Worm (Caenorhabditis elegans) whole organism, L4 larva: ENCODE data around the gene tbb-6.

Experiments
- D1046.2 ChIP-seq: fragments of 200-800 bp; sonication (Bioruptor generic); IDR thresholded peaks from 2 replicates; pipeline ENCODE4 v1.3.6; 2022; ENCODE audit warnings: missing genetic modification characterization, missing compliant biosample characterization
- F37D6.2 ChIP-seq: sonication (generic microtip); optimal IDR thresholded peaks from 2 replicates; lab custom pipeline; 2016; ENCODE audit warnings: mild to moderate bottlenecking, missing genetic modification characterization, missing compliant biosample characterization
- F49E8.2 ChIP-seq: sonication (generic microtip); optimal IDR thresholded peaks from 2 replicates; lab custom pipeline; 2016; ENCODE audit warnings: missing compliant biosample characterization, mild to moderate bottlenecking, missing genetic modification characterization, borderline replicate concordance
- R02D3.7 ChIP-seq: fragments of 150-350 bp; sonication (generic microtip); optimal IDR thresholded peaks from 3 replicates; lab custom pipeline; 2014; ENCODE audit warnings: missing biosample characterization, missing genetic modification characterization
- T20F7.1 ChIP-seq: fragments of 200-800 bp; sonication (Bioruptor generic); optimal IDR thresholded peaks from 2 replicates; lab custom pipeline; 2018; ENCODE audit warnings: mild to moderate bottlenecking, missing genetic modification characterization, missing compliant biosample characterization
- ZK337.2 ChIP-seq: fragments of 200-800 bp; sonication (Bioruptor generic); IDR thresholded peaks from 2 replicates; pipeline ENCODE4 v1.3.6; 2022; ENCODE audit warnings: missing genetic modification reagents, missing genetic modification characterization, missing compliant biosample characterization
- ZK546.5 ChIP-seq, 2 experiments: sonication (generic microtip); optimal IDR thresholded peaks; 2 replicates each; lab custom pipeline; 2017; ENCODE audit warnings: missing biosample characterization in 2 of 2, missing genetic modification characterization in 2 of 2
- attf-4 ChIP-seq: sonication (generic microtip); optimal IDR thresholded peaks from 3 replicates; lab custom pipeline; 2017; ENCODE audit warnings: missing biosample characterization, missing genetic modification characterization
- ceh-62 ChIP-seq: sonication (generic microtip); optimal IDR thresholded peaks from 2 replicates; lab custom pipeline; 2017; ENCODE audit warnings: missing biosample characterization, missing genetic modification characterization
- ctbp-1 ChIP-seq: fragments of 200-800 bp; sonication (Bioruptor generic); IDR thresholded peaks from 2 replicates; pipeline ENCODE4 v1.3.6; 2022; ENCODE audit warnings: missing genetic modification reagents, missing genetic modification characterization, missing compliant biosample characterization
- daf-12 ChIP-seq: fragments of 150-350 bp; optimal IDR thresholded peaks from 2 replicates; lab custom pipeline; 2014; ENCODE audit warnings: missing biosample characterization, missing genetic modification reagents, missing genetic modification characterization
- daf-16 ChIP-seq, 3 experiments: sonication (generic microtip); optimal IDR thresholded peaks; 2 replicates each; lab custom pipeline; 2016 to 2017; ENCODE audit warnings: missing genetic modification characterization in 3 of 3, missing genetic modification reagents in 3 of 3, mild to moderate bottlenecking in 2 of 3, missing compliant biosample characterization in 2 of 3, missing biosample characterization in 1 of 3, moderate library complexity in 1 of 3
- daf-19 ChIP-seq: fragments of 200-800 bp; sonication (Bioruptor generic); conservative IDR thresholded peaks from 2 replicates; pipeline ENCODE4 v1.3.6; 2022; ENCODE audit warnings: missing genetic modification characterization, missing compliant biosample characterization
- daf-8 ChIP-seq: fragments of 200-800 bp; sonication (Bioruptor generic); IDR thresholded peaks from 2 replicates; pipeline ENCODE4 v1.3.6; 2022; ENCODE audit warnings: missing genetic modification characterization, missing compliant biosample characterization
- dmd-6 ChIP-seq: fragments of 200-800 bp; sonication (Bioruptor generic); IDR thresholded peaks from 2 replicates; pipeline ENCODE4 v1.3.6; 2022; ENCODE audit warnings: missing genetic modification reagents, missing genetic modification characterization, missing compliant biosample characterization
- dmd-9 ChIP-seq: fragments of 200-800 bp; sonication (Bioruptor generic); IDR thresholded peaks from 2 replicates; pipeline ENCODE4 v1.3.6; 2022; ENCODE audit warnings: missing genetic modification reagents, missing genetic modification characterization, missing compliant biosample characterization
- dpl-1 ChIP-seq: fragments of 150-350 bp; optimal IDR thresholded peaks from 2 replicates; lab custom pipeline; 2014; ENCODE audit warnings: missing biosample characterization, missing genetic modification reagents, missing genetic modification characterization
- dve-1 ChIP-seq: sonication (generic microtip); optimal IDR thresholded peaks from 2 replicates; lab custom pipeline; 2017; ENCODE audit warnings: antibody characterized with exemption, mild to moderate bottlenecking, missing genetic modification characterization, missing compliant biosample characterization; ENCODE audit not compliant: insufficient read depth
- egl-27 ChIP-seq: sonication (generic microtip); optimal IDR thresholded peaks from 3 replicates; lab custom pipeline; 2017; ENCODE audit warnings: missing biosample characterization, missing genetic modification reagents, missing genetic modification characterization
- fkh-10 ChIP-seq: fragments of 150-350 bp; optimal IDR thresholded peaks from 2 replicates; lab custom pipeline; 2014; ENCODE audit warnings: missing biosample characterization, missing genetic modification reagents, missing genetic modification characterization
- fos-1 ChIP-seq: fragments of 150-350 bp; optimal IDR thresholded peaks from 2 replicates; lab custom pipeline; 2014; ENCODE audit warnings: missing biosample characterization, missing genetic modification characterization
- hif-1 ChIP-seq, 2 experiments: sonication (generic microtip); optimal IDR thresholded peaks; 2 replicates each; lab custom pipeline; 2016 to 2017; ENCODE audit warnings: missing compliant biosample characterization in 2 of 2, missing genetic modification characterization in 2 of 2, missing genetic modification reagents in 2 of 2, missing genotype in 2 of 2, mild to moderate bottlenecking in 1 of 2
- hlh-11 ChIP-seq: fragments of 200-800 bp; sonication (Bioruptor generic); optimal IDR thresholded peaks from 2 replicates; lab custom pipeline; 2018; ENCODE audit warnings: mild to moderate bottlenecking, missing genetic modification characterization, missing compliant biosample characterization
- hlh-30 ChIP-seq: sonication (generic microtip); optimal IDR thresholded peaks from 2 replicates; lab custom pipeline; 2017; ENCODE audit warnings: antibody characterized with exemption, mild to moderate bottlenecking, missing genetic modification characterization, missing compliant biosample characterization; ENCODE audit not compliant: insufficient read depth
- lim-7 ChIP-seq: fragments of 200-800 bp; sonication (Bioruptor generic); IDR thresholded peaks from 2 replicates; pipeline ENCODE4 v1.3.6; 2022; ENCODE audit warnings: missing genetic modification characterization, missing compliant biosample characterization
- lin-38 ChIP-seq: fragments of 200-800 bp; sonication (Bioruptor generic); IDR thresholded peaks from 2 replicates; pipeline ENCODE4 v1.3.6; 2022; ENCODE audit warnings: missing genetic modification reagents, missing genetic modification characterization, missing compliant biosample characterization
- lin-39 ChIP-seq: fragments of 150-350 bp; optimal IDR thresholded peaks from 2 replicates; lab custom pipeline; 2014; ENCODE audit warnings: missing biosample characterization, missing genetic modification reagents, missing genetic modification characterization
- lsy-2 ChIP-seq, 2 experiments: fragments of 150-350 bp in 1 of 2; sonication (generic microtip) in 1 of 2; optimal IDR thresholded peaks; 2 replicates each; lab custom pipeline; 2014 to 2017; ENCODE audit warnings: missing biosample characterization in 2 of 2, missing genetic modification characterization in 2 of 2
- mdl-1 ChIP-seq, 2 experiments: fragments of 150-350 bp in 1 of 2; sonication (generic microtip) in 1 of 2; optimal IDR thresholded peaks; 2 replicates each; lab custom pipeline; 2014 to 2017; ENCODE audit warnings: missing biosample characterization in 2 of 2, missing genetic modification characterization in 2 of 2
- mep-1 ChIP-seq: fragments of 150-350 bp; sonication (generic microtip); optimal IDR thresholded peaks from 3 replicates; lab custom pipeline; 2014; ENCODE audit warnings: missing biosample characterization, missing genetic modification characterization
- mes-2 ChIP-seq: sonication (generic microtip); optimal IDR thresholded peaks from 2 replicates; lab custom pipeline; 2016; ENCODE audit warnings: missing genotype, mild to moderate bottlenecking, missing genetic modification characterization, missing compliant biosample characterization; ENCODE audit not compliant: poor library complexity, severe bottlenecking
- nhr-102 ChIP-seq: sonication (generic microtip); optimal IDR thresholded peaks from 2 replicates; lab custom pipeline; 2016; ENCODE audit warnings: mild to moderate bottlenecking, missing genetic modification characterization, moderate library complexity, missing compliant biosample characterization
- nhr-111 ChIP-seq: fragments of 200-800 bp; sonication (Bioruptor generic); optimal IDR thresholded peaks from 2 replicates; lab custom pipeline; 2018; ENCODE audit warnings: mild to moderate bottlenecking, missing genetic modification characterization, missing compliant biosample characterization
- nhr-237 ChIP-seq: sonication (generic microtip); optimal IDR thresholded peaks from 2 replicates; lab custom pipeline; 2017; ENCODE audit warnings: missing biosample characterization, missing genetic modification characterization
- nhr-48 ChIP-seq: sonication (generic microtip); optimal IDR thresholded peaks from 2 replicates; lab custom pipeline; 2016; ENCODE audit warnings: mild to moderate bottlenecking, missing genetic modification characterization, missing compliant biosample characterization
- nhr-6 ChIP-seq: fragments of 150-350 bp; optimal IDR thresholded peaks from 2 replicates; lab custom pipeline; 2014; ENCODE audit warnings: missing biosample characterization, missing genetic modification characterization
- pha-4 ChIP-seq, 2 experiments: fragments of 150-350 bp in 1 of 2; fragments of 200-800 bp in 1 of 2; sonication (Bioruptor generic) in 1 of 2; IDR thresholded peaks in 1 of 2; optimal IDR thresholded peaks in 1 of 2; 2 replicates each; pipeline versions ENCODE4 v1.3.6 to Lab custom; 2014 to 2022; ENCODE audit warnings: missing genetic modification characterization in 2 of 2, missing genetic modification reagents in 2 of 2, missing biosample characterization in 1 of 2, missing compliant biosample characterization in 1 of 2
- pqm-1 ChIP-seq: sonication (generic microtip); optimal IDR thresholded peaks from 2 replicates; lab custom pipeline; 2017; ENCODE audit warnings: missing biosample characterization, missing genetic modification characterization
- saeg-2 ChIP-seq: fragments of 200-800 bp; sonication (Bioruptor generic); IDR thresholded peaks from 2 replicates; pipeline ENCODE4 v1.3.6; 2022; ENCODE audit warnings: missing genetic modification reagents, missing genetic modification characterization, missing compliant biosample characterization
- set-16 ChIP-seq: fragments of 200-800 bp; sonication (Bioruptor generic); IDR thresholded peaks from 2 replicates; pipeline ENCODE4 v1.3.6; 2022; ENCODE audit warnings: missing genetic modification reagents, missing genetic modification characterization, missing compliant biosample characterization
- spr-1 ChIP-seq: sonication (generic microtip); optimal IDR thresholded peaks from 2 replicates; lab custom pipeline; 2016; ENCODE audit warnings: mild to moderate bottlenecking, missing genetic modification characterization, missing compliant biosample characterization
- spr-3 ChIP-seq: fragments of 200-800 bp; sonication (Bioruptor generic); optimal IDR thresholded peaks from 2 replicates; lab custom pipeline; 2018; ENCODE audit warnings: mild to moderate bottlenecking, missing genetic modification characterization, missing compliant biosample characterization
- tag-97 ChIP-seq: fragments of 200-800 bp; sonication (Bioruptor generic); IDR thresholded peaks from 2 replicates; pipeline ENCODE4 v1.3.6; 2022; ENCODE audit warnings: missing genetic modification characterization, missing compliant biosample characterization
- unc-130 ChIP-seq: sonication (generic microtip); optimal IDR thresholded peaks from 2 replicates; lab custom pipeline; 2016; ENCODE audit warnings: missing genetic modification reagents, missing genetic modification characterization, missing compliant biosample characterization
- zag-1 ChIP-seq: fragments of 150-350 bp; optimal IDR thresholded peaks from 2 replicates; lab custom pipeline; 2014; ENCODE audit warnings: missing biosample characterization, missing genetic modification characterization
- zfp-3 ChIP-seq: fragments of 200-800 bp; sonication (Bioruptor generic); conservative IDR thresholded peaks from 2 replicates; pipeline ENCODE4 v1.3.6; 2022; ENCODE audit warnings: missing genetic modification reagents, missing genetic modification characterization, missing compliant biosample characterization
- ztf-11 ChIP-seq: fragments of 150-350 bp; optimal IDR thresholded peaks from 2 replicates; lab custom pipeline; 2014; ENCODE audit warnings: missing biosample characterization, missing genetic modification characterization

tbb-6 gene

ce11 chrV:12288577-12288976 lies 27.2 kb downstream of the tbb-6 start, which contains the start of gene rskd-1:
TSS of gene rskd-1 (minus strand) at chrV:12288615.
- TF ChIP-seq T20F7.1 (GFP tag; lab: Kevin White, UChicago), result peak; percentile 40
- TF ChIP-seq mep-1 (tag; lab: Kevin White, UChicago), result peak; percentile 32
- peak; percentile 76 for TF ChIP-seq nhr-6 (tag; lab: Kevin White, UChicago)
- TF ChIP-seq lin-38, result peak; percentile 9; the same call in 1 of the 2 replicates
- no peak for TF ChIP-seq daf-19 (GFP tag; lab: Robert Waterston, UW)
- peak; percentile 17 for TF ChIP-seq dve-1 (tag; lab: Kevin White, UChicago)
- TF ChIP-seq hlh-30, result peak; percentile 38
- peak; percentile 1 for TF ChIP-seq dpl-1 (GFP tag; lab: Kevin White, UChicago)
- no peak for TF ChIP-seq pha-4 (GFP tag; IDR thresholded peaks at IDR 0.05; lab: Robert Waterston, UW)
- peak; percentile 78 for TF ChIP-seq pha-4 (tag; optimal IDR thresholded peaks at IDR 0.05; lab: Kevin White, UChicago)
- TF ChIP-seq lsy-2 (tag; optimal IDR thresholded peaks at IDR 0.05; lab: Kevin White, UChicago), result peak in 1 of 2 experiments; percentile 40
- peak in 1 of 2 experiments; percentile 10 for TF ChIP-seq daf-16 (GFP tag; optimal IDR thresholded peaks at IDR 0.05; lab: Kevin White, UChicago)
- TF ChIP-seq daf-16 (tag; optimal IDR thresholded peaks at IDR 0.05; lab: Kevin White, UChicago), result peak; percentile 73
- TF ChIP-seq spr-1, result no peak
- TF ChIP-seq hif-1 (tag; optimal IDR thresholded peaks at IDR 0.05; lab: Kevin White, UChicago), result no peak

ce11 chrV:12291587-12291986 lies 30.3 kb downstream of the tbb-6 start, which contains the start of the genes srpa-68 and srh-16:
TSS of gene srpa-68 (minus strand) at chrV:12291658.
TSS of gene srh-16 (plus strand) at chrV:12291861.
- TF ChIP-seq fos-1 (tag; lab: Kevin White, UChicago) (no peak), nhr-111 (GFP tag; lab: Kevin White, UChicago) (no peak), zfp-3 (no peak), lin-39 (no peak), lsy-2 (tag; optimal IDR thresholded peaks at IDR 0.05; lab: Kevin White, UChicago) (peak; percentile 22 to 94), ceh-62 (tag; lab: Kevin White, UChicago) (no peak), F37D6.2 (tag; lab: Kevin White, UChicago) (peak; percentile 71), daf-19 (GFP tag; lab: Robert Waterston, UW) (0 out of 2 replicates have a peak, but pooled peaks have one; percentile 17), zag-1 (no peak), nhr-48 (tag; lab: Kevin White, UChicago) (peak; percentile 77), attf-4 (tag; lab: Kevin White, UChicago) (no peak), D1046.2 (GFP tag; lab: Robert Waterston, UW) (0 out of 2 replicates have a peak, but pooled peaks have one; percentile 67), mdl-1 (tag; optimal IDR thresholded peaks at IDR 0.05; lab: Kevin White, UChicago) (peak in 1 of 2 experiments; percentile 8), mes-2 (tag; lab: Kevin White, UChicago) (peak; percentile 93), ZK337.2 (GFP tag; lab: Robert Waterston, UW) (no peak), hif-1 (tag; optimal IDR thresholded peaks at IDR 0.05; lab: Kevin White, UChicago) (peak in 1 of 2 experiments; percentile 44), daf-8 (no peak), ctbp-1 (GFP tag; lab: Robert Waterston, UW) (peak; percentile 67), egl-27 (tag; lab: Kevin White, UChicago) (no peak), set-16 (GFP tag; lab: Robert Waterston, UW) (no peak), hlh-11 (tag; lab: Kevin White, UChicago) (peak; percentile 80), ztf-11 (no peak), lim-7 (GFP tag; lab: Robert Waterston, UW) (no peak), daf-12 (tag; lab: Kevin White, UChicago) (no peak), R02D3.7 (tag; lab: Kevin White, UChicago) (no peak), dmd-6 (GFP tag; lab: Robert Waterston, UW) (peak; percentile 79), hlh-30 (peak; percentile 80), nhr-102 (tag; lab: Kevin White, UChicago) (peak; percentile 93), fkh-10 (GFP tag; lab: Kevin White, UChicago) (peak; percentile 46), dmd-9 (GFP tag; lab: Robert Waterston, UW) (no peak), nhr-237 (tag; lab: Kevin White, UChicago) (no peak), pqm-1 (peak; percentile 28), nhr-6 (tag; lab: Kevin White, UChicago) (peak; percentile 97), tag-97 (GFP tag; lab: Robert Waterston, UW) (no peak), ZK546.5 (tag; optimal IDR thresholded peaks at IDR 0.05; lab: Kevin White, UChicago) (no peak), saeg-2 (GFP tag; lab: Robert Waterston, UW) (no peak), spr-3 (peak; percentile 17), F49E8.2 (tag; lab: Kevin White, UChicago) (peak; percentile 69), unc-130 (peak; percentile 59)
